Worm (Caenorhabditis elegans) whole organism, L1 larva: Measurements from ENCODE around the gene C30E1.4.
"Not testable (repeated sequence)": the region's sequence is repeated elsewhere in the genome, so short reads cannot be mapped to it uniquely, and the experiment has no call there.

ENCODE experiments used
- C16A3.4 ChIP-seq: fragments of 150-350 bp; optimal IDR thresholded peaks from 2 replicates; lab custom pipeline; 2014; ENCODE audit warnings: missing biosample characterization, missing genetic modification characterization
- alr-1 ChIP-seq: fragments of 200-800 bp; sonication (Bioruptor generic); optimal IDR thresholded peaks from 2 replicates; lab custom pipeline; 2018; ENCODE audit warnings: borderline replicate concordance, mild to moderate bottlenecking, missing genetic modification characterization, missing compliant biosample characterization
- ceh-8 ChIP-seq: fragments of 200-800 bp; sonication (Bioruptor generic); optimal IDR thresholded peaks from 2 replicates; lab custom pipeline; 2018; ENCODE audit warnings: mild to moderate bottlenecking, missing genetic modification characterization, moderate library complexity, missing compliant biosample characterization
- ceh-82 ChIP-seq, 3 experiments: fragments of 150-350 bp in 1 of 3; sonication (generic microtip) in 2 of 3; optimal IDR thresholded peaks; 2 replicates each; lab custom pipeline; 2014 to 2017; ENCODE audit warnings: missing biosample characterization in 3 of 3, missing genetic modification characterization in 3 of 3
- dsc-1 ChIP-seq: sonication (generic microtip); optimal IDR thresholded peaks from 2 replicates; lab custom pipeline; 2016; ENCODE audit warnings: mild to moderate bottlenecking, missing genetic modification characterization, missing compliant biosample characterization
- efl-1 ChIP-seq, 4 experiments: fragments of 150-350 bp; optimal IDR thresholded peaks in 3 of 4; peaks in 1 of 4; 1 replicate in 1 of 4; 2 replicates in 3 of 4; lab custom pipeline; 2014; ENCODE audit warnings: missing biosample characterization in 2 of 4, missing genetic modification characterization in 2 of 4, missing genetic modification reagents in 2 of 4
- efl-3 ChIP-seq: fragments of 200-800 bp; sonication (Bioruptor generic); optimal IDR thresholded peaks from 2 replicates; lab custom pipeline; 2018; ENCODE audit warnings: mild to moderate bottlenecking, missing genetic modification characterization, missing compliant biosample characterization
- egl-13 ChIP-seq: sonication (generic microtip); optimal IDR thresholded peaks from 2 replicates; lab custom pipeline; 2016; ENCODE audit warnings: missing genotype, missing genetic modification reagents, missing genetic modification characterization, missing compliant biosample characterization
- elt-2 ChIP-seq: sonication (generic microtip); optimal IDR thresholded peaks from 2 replicates; lab custom pipeline; 2016; ENCODE audit warnings: missing genetic modification characterization, mild to moderate bottlenecking, inconsistent platforms, missing compliant biosample characterization, missing genetic modification reagents
- fkh-10 ChIP-seq: sonication (generic microtip); optimal IDR thresholded peaks from 2 replicates; lab custom pipeline; 2017; ENCODE audit warnings: missing biosample characterization, missing genetic modification reagents, missing genetic modification characterization
- fkh-8 ChIP-seq: sonication (generic microtip); optimal IDR thresholded peaks from 2 replicates; lab custom pipeline; 2016; ENCODE audit warnings: mild to moderate bottlenecking, missing genetic modification characterization, missing compliant biosample characterization
- fos-1 ChIP-seq: fragments of 150-350 bp; optimal IDR thresholded peaks from 2 replicates; lab custom pipeline; 2014; ENCODE audit warnings: missing biosample characterization, missing genetic modification characterization
- isw-1 ChIP-seq: fragments of 200-800 bp; sonication (Bioruptor generic); IDR thresholded peaks from 2 replicates; pipeline ENCODE4 v1.3.6; 2022; ENCODE audit warnings: missing genetic modification characterization, missing compliant biosample characterization
- lin-13 ChIP-seq: fragments of 150-350 bp; optimal IDR thresholded peaks from 2 replicates; lab custom pipeline; 2014; ENCODE audit warnings: missing biosample characterization, missing genetic modification reagents, missing genetic modification characterization
- lin-35 ChIP-seq, 2 experiments: fragments of 150-350 bp; optimal IDR thresholded peaks; 2 replicates each; lab custom pipeline; 2014; ENCODE audit warnings: missing biosample characterization in 2 of 2, missing genetic modification characterization in 2 of 2, missing genetic modification reagents in 2 of 2
- lir-3 ChIP-seq: sonication (generic microtip); optimal IDR thresholded peaks from 2 replicates; lab custom pipeline; 2016; ENCODE audit warnings: mild to moderate bottlenecking, missing genetic modification characterization, moderate library complexity, missing compliant biosample characterization; ENCODE audit not compliant: poor library complexity
- mdl-1 ChIP-seq, 2 experiments: fragments of 150-350 bp; optimal IDR thresholded peaks; 2 replicates each; lab custom pipeline; 2014 to 2017; ENCODE audit warnings: missing biosample characterization in 2 of 2, missing genetic modification characterization in 2 of 2, inconsistent platforms in 1 of 2
- mep-1 ChIP-seq: fragments of 150-350 bp; optimal IDR thresholded peaks from 2 replicates; lab custom pipeline; 2014; ENCODE audit warnings: missing biosample characterization, missing genetic modification characterization
- nhr-12 ChIP-seq: sonication (generic microtip); optimal IDR thresholded peaks from 2 replicates; lab custom pipeline; 2017; ENCODE audit warnings: missing biosample characterization, missing genetic modification characterization
- nhr-19 ChIP-seq: fragments of 200-800 bp; sonication (Bioruptor generic); conservative IDR thresholded peaks from 2 replicates; pipeline ENCODE4 v1.3.6; 2022; ENCODE audit warnings: missing genetic modification characterization, missing compliant biosample characterization
- nhr-20 ChIP-seq: sonication (generic microtip); optimal IDR thresholded peaks from 2 replicates; lab custom pipeline; 2016; ENCODE audit warnings: mild to moderate bottlenecking, missing genetic modification characterization, missing compliant biosample characterization
- nhr-28 ChIP-seq: fragments of 150-350 bp; optimal IDR thresholded peaks from 2 replicates; lab custom pipeline; 2014; ENCODE audit warnings: missing biosample characterization, missing genetic modification characterization
- nhr-47 ChIP-seq: sonication (generic microtip); optimal IDR thresholded peaks from 2 replicates; lab custom pipeline; 2016; ENCODE audit warnings: mild to moderate bottlenecking, missing genetic modification characterization, moderate library complexity, missing compliant biosample characterization
- nhr-71 ChIP-seq: sonication (generic microtip); optimal IDR thresholded peaks from 2 replicates; lab custom pipeline; 2016; ENCODE audit warnings: mild to moderate bottlenecking, missing genetic modification characterization, moderate library complexity, missing compliant biosample characterization
- nhr-76 ChIP-seq: sonication (generic microtip); optimal IDR thresholded peaks from 2 replicates; lab custom pipeline; 2017; ENCODE audit warnings: missing biosample characterization, missing genetic modification characterization
- nhr-84 ChIP-seq: sonication (generic microtip); optimal IDR thresholded peaks from 2 replicates; lab custom pipeline; 2017; ENCODE audit warnings: missing biosample characterization, missing genetic modification characterization
- nhr-85 ChIP-seq: sonication (generic microtip); peaks from one replicate; lab custom pipeline; 2016; ENCODE audit warnings: missing genetic modification characterization, inconsistent platforms, missing compliant biosample characterization
- nhr-90 ChIP-seq: sonication (generic microtip); optimal IDR thresholded peaks from 2 replicates; lab custom pipeline; 2016; ENCODE audit warnings: mild to moderate bottlenecking, missing genetic modification characterization, missing compliant biosample characterization; ENCODE audit not compliant: poor library complexity
- pax-3 ChIP-seq: fragments of 200-800 bp; sonication (Bioruptor generic); optimal IDR thresholded peaks from 2 replicates; lab custom pipeline; 2018; ENCODE audit warnings: mild to moderate bottlenecking, missing genetic modification characterization, moderate library complexity, missing compliant biosample characterization
- pqm-1 ChIP-seq: sonication (generic microtip); optimal IDR thresholded peaks from 3 replicates; lab custom pipeline; 2017; ENCODE audit warnings: missing biosample characterization, missing genetic modification characterization
- rnt-1 ChIP-seq: sonication (generic microtip); optimal IDR thresholded peaks from 2 replicates; lab custom pipeline; 2016; ENCODE audit warnings: mild to moderate bottlenecking, missing genetic modification characterization, moderate library complexity, missing compliant biosample characterization
- skn-1 ChIP-seq: fragments of 150-350 bp; optimal IDR thresholded peaks from 2 replicates; lab custom pipeline; 2014; ENCODE audit warnings: missing biosample characterization, missing genetic modification characterization
- snpc-4 ChIP-seq: fragments of 150-350 bp; optimal IDR thresholded peaks from 2 replicates; lab custom pipeline; 2014; ENCODE audit warnings: missing biosample characterization, missing genetic modification characterization
- snu-23 ChIP-seq: sonication (generic microtip); optimal IDR thresholded peaks from 2 replicates; lab custom pipeline; 2016; ENCODE audit warnings: missing genetic modification characterization, missing compliant biosample characterization
- sox-4 ChIP-seq: sonication (generic microtip); optimal IDR thresholded peaks from 2 replicates; lab custom pipeline; 2016; ENCODE audit warnings: missing genetic modification characterization, missing compliant biosample characterization
- swsn-7 ChIP-seq: sonication (generic microtip); optimal IDR thresholded peaks from 2 replicates; lab custom pipeline; 2016; ENCODE audit warnings: missing genetic modification characterization, missing compliant biosample characterization
- unc-130 ChIP-seq: fragments of 150-350 bp; optimal IDR thresholded peaks from 2 replicates; lab custom pipeline; 2017; ENCODE audit warnings: missing biosample characterization, missing genetic modification characterization, inconsistent platforms
- unc-30 ChIP-seq: sonication (generic microtip); optimal IDR thresholded peaks from 2 replicates; lab custom pipeline; 2017; ENCODE audit warnings: missing biosample characterization, missing genetic modification characterization
- unc-86 ChIP-seq: sonication (generic microtip); optimal IDR thresholded peaks from 2 replicates; lab custom pipeline; 2016; ENCODE audit warnings: missing genetic modification characterization, missing compliant biosample characterization
- vab-15 ChIP-seq: sonication (generic microtip); optimal IDR thresholded peaks from 2 replicates; lab custom pipeline; 2017; ENCODE audit warnings: missing genotype, mild to moderate bottlenecking, missing genetic modification characterization, missing compliant biosample characterization
- xbp-1 ChIP-seq: sonication (generic microtip); optimal IDR thresholded peaks from 2 replicates; lab custom pipeline; 2016; ENCODE audit warnings: missing genetic modification characterization, missing compliant biosample characterization

C30E1.4 gene

DNA sequence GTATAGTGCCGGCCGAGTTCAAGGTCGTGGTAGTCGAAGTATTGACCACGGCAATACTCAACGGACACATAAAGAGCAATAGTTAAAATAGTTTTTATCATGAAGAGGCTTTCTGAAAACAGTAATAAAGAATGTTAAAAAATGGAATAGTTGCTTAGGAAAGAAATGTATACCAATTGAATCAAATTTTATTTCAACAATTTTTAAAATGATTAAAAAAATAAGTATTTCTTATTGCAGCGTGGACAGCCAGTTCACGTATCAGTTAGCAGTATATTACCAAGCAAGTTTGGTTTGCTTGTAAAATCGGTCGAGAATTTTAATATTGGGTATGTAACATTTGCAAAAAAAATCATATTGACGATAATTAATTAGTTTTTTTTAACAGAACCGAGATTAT, 10.1 kb upstream of the C30E1.4 start, which contains the start of gene F39F10.5:
Gene F39F10.5 (minus strand): TSS at position 101 of the 400 bp plus-strand sequence.
- not testable (repeated sequence) for TF ChIP-seq mdl-1 (tag; optimal IDR thresholded peaks at IDR 0.05; lab: Kevin White, UChicago); alr-1 (tag; lab: Kevin White, UChicago); nhr-28 (tag; lab: Kevin White, UChicago)

DNA sequence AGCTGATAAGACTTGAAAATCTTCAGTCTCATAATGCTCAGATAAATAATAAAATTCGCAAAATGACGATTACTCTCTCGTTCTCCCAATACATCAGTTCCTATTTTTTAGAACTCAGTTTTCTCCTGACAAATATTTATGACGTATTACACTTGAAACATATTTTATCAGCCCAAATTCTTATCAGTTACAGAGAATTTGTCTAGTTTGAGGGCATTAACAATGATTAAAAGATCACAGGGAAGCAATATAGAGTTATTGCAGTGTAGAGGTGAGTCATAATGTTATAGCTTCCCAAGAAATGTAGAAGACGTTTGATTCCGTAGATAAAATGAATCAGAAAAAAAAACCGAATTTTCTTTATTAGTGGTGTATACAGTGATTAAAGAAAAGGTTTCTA, 4.3 kb upstream of the C30E1.4 start:
- TF ChIP-seq dsc-1 (tag; lab: Kevin White, UChicago) = peak; percentile 53
- TF ChIP-seq lir-3 (tag; lab: Kevin White, UChicago) = no peak
- TF ChIP-seq efl-1 (optimal IDR thresholded peaks at IDR 0.05; lab: Kevin White, UChicago) = no peak
- peak in 1 of 2 experiments; percentile 2 for TF ChIP-seq efl-1 (GFP tag; optimal IDR thresholded peaks at IDR 0.05 in 1 of 2; lab: Kevin White, UChicago)

DNA sequence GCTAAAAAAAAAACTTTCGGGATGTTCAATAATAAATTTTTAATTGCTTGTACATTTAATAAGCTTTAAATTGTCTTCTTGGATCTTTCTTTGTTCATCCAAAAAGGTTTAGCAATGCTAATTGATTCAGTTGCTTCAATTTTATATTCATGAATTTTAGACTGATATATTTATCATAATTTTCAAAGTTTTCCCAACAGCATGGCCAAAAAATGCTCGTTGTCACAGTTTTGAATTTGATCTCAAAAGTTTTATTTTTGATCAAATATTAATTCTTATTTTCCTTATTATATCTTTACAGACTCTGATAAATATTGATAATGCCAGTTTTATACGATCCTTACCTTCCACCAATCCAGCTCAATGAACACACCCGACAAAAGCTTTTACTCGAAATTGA, 2.2 kb upstream of the C30E1.4 start, which contains the start of gene fbxb-114:
Gene fbxb-114 (plus strand): TSS at position 301 of the 400 bp plus-strand sequence.
- TF ChIP-seq vab-15 (tag; lab: Kevin White, UChicago) (no peak), unc-30 (no peak), ceh-82 (tag; optimal IDR thresholded peaks at IDR 0.05; lab: Kevin White, UChicago) (no peak), sox-4 (no peak), swsn-7 (tag; lab: Kevin White, UChicago) (no peak)

DNA sequence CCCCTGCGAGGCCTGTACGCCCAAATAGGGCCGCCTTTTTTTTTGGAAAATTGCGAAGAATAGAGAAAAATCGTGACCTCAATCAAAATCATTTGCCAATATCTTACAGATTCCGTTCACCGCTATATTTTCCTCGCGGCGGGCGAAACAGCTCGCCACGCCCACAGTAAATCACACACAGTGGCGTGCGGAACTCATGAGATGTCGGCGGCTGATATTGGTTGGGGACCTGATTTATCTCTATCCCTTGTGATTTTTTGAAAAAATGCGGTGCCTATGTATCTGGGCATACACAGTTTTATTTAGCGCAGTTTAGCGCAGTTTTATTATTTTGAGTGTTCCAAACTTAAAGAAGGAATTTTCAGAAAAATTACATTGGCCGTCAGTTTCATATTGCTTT, 1.6 kb downstream of the C30E1.4 start:
- TF ChIP-seq unc-130 (tag; lab: Kevin White, UChicago) (no peak), rnt-1 (tag; lab: Kevin White, UChicago) (peak; percentile 27), isw-1 (GFP tag; lab: Robert Waterston, UW) (no peak), snpc-4 (tag; lab: Kevin White, UChicago) (peak; percentile 86)

DNA sequence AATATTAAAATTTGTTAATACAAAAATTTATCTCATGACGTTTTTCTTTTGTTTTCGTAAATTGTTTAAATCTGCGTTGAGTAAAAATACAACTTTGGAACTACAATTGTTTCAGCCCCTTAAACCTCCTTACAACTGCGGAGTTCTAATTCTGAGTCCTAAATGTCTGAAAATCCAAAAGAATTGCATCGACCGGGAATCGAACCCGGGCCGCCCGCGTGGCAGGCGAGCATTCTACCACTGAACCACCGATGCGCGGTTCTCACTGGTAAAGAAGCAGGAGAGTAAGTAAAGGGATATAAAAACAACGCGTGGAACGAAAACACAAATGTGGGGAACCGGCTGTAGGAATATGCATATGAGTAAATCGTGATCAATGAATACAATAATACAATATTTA, 4.4 kb downstream of the C30E1.4 start:
- TF ChIP-seq nhr-76 (tag; lab: Kevin White, UChicago) (no peak), efl-3 (GFP tag; lab: Kevin White, UChicago) (no peak), nhr-20 (peak; percentile 26), fos-1 (no peak), ceh-8 (GFP tag; lab: Kevin White, UChicago) (peak; percentile 11), snu-23 (GFP tag; lab: Kevin White, UChicago) (peak; percentile 50), nhr-85 (tag; lab: Kevin White, UChicago) (peak; percentile 34), lin-13 (GFP tag; lab: Kevin White, UChicago) (peak; percentile 35), rnt-1 (tag; lab: Kevin White, UChicago) (peak; percentile 44), fkh-10 (GFP tag; lab: Kevin White, UChicago) (peak; percentile 29), nhr-90 (tag; lab: Kevin White, UChicago) (peak; percentile 40), nhr-84 (no peak), fkh-8 (tag; lab: Kevin White, UChicago) (peak; percentile 64), egl-13 (tag; lab: Kevin White, UChicago) (peak; percentile 49), mdl-1 (tag; optimal IDR thresholded peaks at IDR 0.05; lab: Kevin White, UChicago) (peak in 1 of 2 experiments; percentile 18), unc-86 (tag; lab: Kevin White, UChicago) (peak; percentile 20), pax-3 (tag; lab: Kevin White, UChicago) (no peak), nhr-19 (GFP tag; lab: Robert Waterston, UW) (peak; percentile 41), pqm-1 (tag; lab: Kevin White, UChicago) (no peak), xbp-1 (tag; lab: Kevin White, UChicago) (no peak), nhr-71 (tag; lab: Kevin White, UChicago) (peak; percentile 53), swsn-7 (tag; lab: Kevin White, UChicago) (peak; percentile 33), C16A3.4 (tag; lab: Kevin White, UChicago) (peak; percentile 35), skn-1 (peak; percentile 16), dsc-1 (tag; lab: Kevin White, UChicago) (peak; percentile 54), lin-35 (GFP tag; optimal IDR thresholded peaks at IDR 0.05; lab: Kevin White, UChicago) (peak; percentile 23 to 34), nhr-12 (no peak), mep-1 (peak; percentile 60), elt-2 (tag; lab: Kevin White, UChicago) (no peak), nhr-47 (tag; lab: Kevin White, UChicago) (peak; percentile 61), ceh-82 (tag; optimal IDR thresholded peaks at IDR 0.05; lab: Kevin White, UChicago) (peak in 1 of 3 experiments; percentile 63)
